Fruit fly (Drosophila melanogaster): ENCODE data around the gene CG15554.

- TF ChIP-seq CG12605 (GFP tag; IDR thresholded peaks at IDR 0.05) (no peak), EcR (GFP tag; optimal IDR thresholded peaks at IDR 0.05) (no peak), CG17806 (tag; optimal IDR thresholded peaks at IDR 0.05) (no peak), CG15710 (tag; optimal IDR thresholded peaks at IDR 0.05) (no peak), CG13204 (GFP tag; optimal IDR thresholded peaks at IDR 0.05) (no peak), CG34367 (tag; optimal IDR thresholded peaks at IDR 0.05) (no peak), Ets98B (GFP tag; IDR thresholded peaks at IDR 0.05) (no peak), CG8159 (tag; optimal IDR thresholded peaks at IDR 0.05) (no peak), Pif1B (GFP tag; optimal IDR thresholded peaks at IDR 0.05) (no peak), Pif1A (GFP tag; optimal IDR thresholded peaks at IDR 0.05) (no peak)
These were observed 36.0 kb upstream of the CG15554 start for dm6 chr3R:31089985-31090384.

All from whole organism, pupa.